Worm (Caenorhabditis elegans) whole organism, midembryonic: ENCODE data around the gene W07E11.1.

Experiments used
- T22C8.4 ChIP-seq: fragments of 200-800 bp; sonication (Bioruptor generic); IDR thresholded peaks from 2 replicates; pipeline ENCODE4 v1.3.6; 2022; ENCODE audit warnings: missing genetic modification characterization, missing compliant biosample characterization
- cog-1 ChIP-seq: sonication (generic microtip); optimal IDR thresholded peaks from 2 replicates; lab custom pipeline; 2016; ENCODE audit warnings: missing genetic modification characterization, missing compliant biosample characterization
- klf-2 ChIP-seq: fragments of 200-800 bp; sonication (Bioruptor generic); conservative IDR thresholded peaks from 2 replicates; pipeline ENCODE4 v1.3.6; 2022; ENCODE audit warnings: missing genetic modification reagents, missing genetic modification characterization, missing compliant biosample characterization
- med-1 ChIP-seq: sonication (generic microtip); optimal IDR thresholded peaks from 2 replicates; lab custom pipeline; 2017; ENCODE audit warnings: missing genetic modification characterization, mild to moderate bottlenecking, missing compliant biosample characterization, antibody characterized with exemption, missing genetic modification reagents; ENCODE audit not compliant: insufficient read depth
- tab-1 ChIP-seq: fragments of 200-800 bp; sonication (Bioruptor generic); IDR thresholded peaks from 2 replicates; pipeline ENCODE4 v1.3.6; 2022; ENCODE audit warnings: missing genetic modification characterization, missing compliant biosample characterization

- TF ChIP-seq cog-1 (tag; lab: Kevin White, UChicago) (no peak), tab-1 (GFP tag; lab: Robert Waterston, UW) (no peak), klf-2 (no peak), med-1 (GFP tag; lab: Kevin White, UChicago) (no peak), T22C8.4 (no peak)
Observed at ce11 chrX:10060475-10061011, 23.9 kb upstream of the W07E11.1 start, which contains the start of gene ZC373.3.
